Worm (Caenorhabditis elegans): ENCODE results near the gene R13A1.10.
"Not testable (repeated sequence)": the region's sequence is repeated elsewhere in the genome, so short reads cannot be mapped to it uniquely, and the experiment has no call there.

The R13A1.10 gene

ce11 chrIV:7227072-7227471, at the start of gene R13A1.10:
Gene R13A1.10 (minus strand): TSS chrIV:7227172.
- TF ChIP-seq him-1 (tag; optimal IDR thresholded peaks at IDR 0.05) (no peak), W03F9.2 (tag; optimal IDR thresholded peaks at IDR 0.05) (no peak), dao-5 (tag; optimal IDR thresholded peaks at IDR 0.05) (no peak)

- TF ChIP-seq dao-5 (tag; optimal IDR thresholded peaks at IDR 0.05) (no peak), him-1 (tag; optimal IDR thresholded peaks at IDR 0.05) (no peak), W03F9.2 (tag; optimal IDR thresholded peaks at IDR 0.05) (no peak)
These were observed 49.7 kb upstream of the R13A1.10 start, which contains the start of gene C06E4.2 for ce11 chrIV:7276661-7277060. Gene C06E4.2 (plus strand): TSS chrIV:7276961.

ce11 chrIV:7274969-7275548, 48.1 kb upstream of the R13A1.10 start:
- no peak for TF ChIP-seq him-1 (tag; optimal IDR thresholded peaks at IDR 0.05)

ce11 chrIV:7263137-7263536, 36.2 kb upstream of the R13A1.10 start, which contains the start of gene glb-2:
Gene glb-2 (minus strand): TSS chrIV:7263237.
- TF ChIP-seq W03F9.2 (tag; optimal IDR thresholded peaks at IDR 0.05), result no peak
- TF ChIP-seq him-1 (tag; optimal IDR thresholded peaks at IDR 0.05), result no peak
- TF ChIP-seq dao-5 (tag; optimal IDR thresholded peaks at IDR 0.05), result no peak

ce11 chrIV:7260587-7260986, 33.6 kb upstream of the R13A1.10 start, which contains the start of gene C06E4.3:
Gene C06E4.3 (plus strand): TSS chrIV:7260875.
- no peak for TF ChIP-seq W03F9.2 (tag; optimal IDR thresholded peaks at IDR 0.05)
- TF ChIP-seq dao-5 (tag; optimal IDR thresholded peaks at IDR 0.05), result no peak
- TF ChIP-seq him-1 (tag; optimal IDR thresholded peaks at IDR 0.05), result no peak

- no peak for TF ChIP-seq dao-5 (tag; optimal IDR thresholded peaks at IDR 0.05)
- no peak for TF ChIP-seq him-1 (tag; optimal IDR thresholded peaks at IDR 0.05)
- TF ChIP-seq W03F9.2 (tag; optimal IDR thresholded peaks at IDR 0.05), result no peak
These were observed 31.3 kb upstream of the R13A1.10 start, which contains the start of gene C06E4.6 for ce11 chrIV:7258253-7258652. Gene C06E4.6 (minus strand): TSS chrIV:7258303.

- not testable (repeated sequence) for TF ChIP-seq him-1, dao-5, W03F9.2 (tag; optimal IDR thresholded peaks at IDR 0.05)
These were observed 27.7 kb upstream of the R13A1.10 start, which contains the start of gene C06E4.5 for ce11 chrIV:7254690-7255089. Gene C06E4.5 (plus strand): TSS chrIV:7254990.

ce11 chrIV:7253271-7253670, 26.3 kb upstream of the R13A1.10 start:
- no peak for TF ChIP-seq him-1 (tag; optimal IDR thresholded peaks at IDR 0.05)
- TF ChIP-seq dao-5 (tag; optimal IDR thresholded peaks at IDR 0.05), result no peak
- no peak for TF ChIP-seq W03F9.2 (tag; optimal IDR thresholded peaks at IDR 0.05)

- TF ChIP-seq W03F9.2 (tag; optimal IDR thresholded peaks at IDR 0.05), result no peak
- no peak for TF ChIP-seq him-1 (tag; optimal IDR thresholded peaks at IDR 0.05)
- TF ChIP-seq dao-5 (tag; optimal IDR thresholded peaks at IDR 0.05), result no peak
These were observed 23.2 kb upstream of the R13A1.10 start, which contains the start of gene D2024.18 for ce11 chrIV:7250158-7250557. Gene D2024.18 (plus strand): TSS chrIV:7250458.

- TF ChIP-seq him-1, W03F9.2, dao-5 (tag; optimal IDR thresholded peaks at IDR 0.05): not testable (repeated sequence)
These were observed 20.3 kb upstream of the R13A1.10 start, which contains the start of gene D2024.1 for ce11 chrIV:7247243-7247642. Gene D2024.1 (plus strand): TSS chrIV:7247543.

ce11 chrIV:7246553-7246952, 19.6 kb upstream of the R13A1.10 start, which contains the start of gene col-114:
Gene col-114 (minus strand): TSS chrIV:7246653.
- TF ChIP-seq W03F9.2 (tag; optimal IDR thresholded peaks at IDR 0.05) (no peak), him-1 (tag; optimal IDR thresholded peaks at IDR 0.05) (no peak), dao-5 (tag; optimal IDR thresholded peaks at IDR 0.05) (no peak)

- TF ChIP-seq him-1 (tag; optimal IDR thresholded peaks at IDR 0.05), result no peak
- no peak for TF ChIP-seq W03F9.2 (tag; optimal IDR thresholded peaks at IDR 0.05)
- no peak for TF ChIP-seq dao-5 (tag; optimal IDR thresholded peaks at IDR 0.05)
These were observed 18.6 kb upstream of the R13A1.10 start for ce11 chrIV:7245592-7245991.

ce11 chrIV:7243913-7244312, 16.9 kb upstream of the R13A1.10 start, which contains the start of gene afmd-1:
Gene afmd-1 (plus strand): TSS chrIV:7244228.
- TF ChIP-seq him-1 (tag; optimal IDR thresholded peaks at IDR 0.05) (no peak), W03F9.2 (tag; optimal IDR thresholded peaks at IDR 0.05) (no peak), dao-5 (tag; optimal IDR thresholded peaks at IDR 0.05) (no peak)

- TF ChIP-seq W03F9.2 (tag; optimal IDR thresholded peaks at IDR 0.05) (no peak), dao-5 (tag; optimal IDR thresholded peaks at IDR 0.05) (no peak), him-1 (tag; optimal IDR thresholded peaks at IDR 0.05) (no peak)
These were observed 15.3 kb upstream of the R13A1.10 start, which contains the start of gene gstk-2 for ce11 chrIV:7242220-7242789. Gene gstk-2 (minus strand): TSS chrIV:7242270.
